Fruit fly (Drosophila melanogaster) whole organism: ENCODE data around the gene CG6465.

Experiments
- CG8478 ChIP-seq: fragments of >200 bp; optimal IDR thresholded peaks from 2 replicates; lab custom pipeline; 2018; ENCODE audit warnings: inconsistent platforms
- Dll ChIP-seq: fragments of >200 bp; optimal IDR thresholded peaks from 2 replicates; lab custom pipeline; 2017
- EcR ChIP-seq, 2 experiments: fragments of >200 bp; optimal IDR thresholded peaks; 2 replicates each; lab custom pipeline; 2017; ENCODE audit warnings: missing biosample characterization in 2 of 2, missing genetic modification characterization in 2 of 2, missing genetic modification reagents in 2 of 2
- pan ChIP-seq: fragments of >200 bp; optimal IDR thresholded peaks from 2 replicates; lab custom pipeline; 2017
- psq ChIP-seq: fragments of >200 bp; optimal IDR thresholded peaks from 2 replicates; lab custom pipeline; 2017

DNA sequence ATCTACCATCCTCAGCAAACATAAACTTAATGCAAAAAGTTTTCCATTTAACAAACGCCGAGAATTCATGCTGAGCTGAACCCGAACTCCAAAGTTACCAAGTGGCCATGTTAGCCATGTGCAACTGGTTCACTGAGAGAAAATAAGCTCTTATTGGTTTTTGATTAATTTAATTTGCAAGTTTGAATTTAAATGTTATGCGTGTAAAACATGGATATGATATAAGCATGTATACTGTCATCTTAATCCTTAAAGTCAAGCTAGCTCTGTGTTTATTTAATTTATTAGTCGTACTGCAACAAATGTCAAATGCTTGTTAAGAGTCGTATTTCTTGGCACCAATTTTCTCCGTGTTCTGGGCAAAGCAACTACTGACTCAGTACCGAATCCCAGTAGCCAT, 22.4 kb downstream of the CG6465 start:
- TF ChIP-seq EcR (GFP tag; optimal IDR thresholded peaks at IDR 0.05; lab: Kevin White, UChicago) = no peak
- no peak for TF ChIP-seq Dll
- TF ChIP-seq pan (lab: Kevin White, UChicago) = no peak
- no peak for TF ChIP-seq CG8478
- no peak for TF ChIP-seq psq (lab: Kevin White, UChicago)
